In genomic region chrIII:10136778-10137177, ce11 we compare ENCODE assay signal across 7 worm cellular contexts.
TF ChIP-seq lines count a peak whose summit lies in the region.

Gene ZK1128.7 (plus strand): TSS chrIII:10137006.

TF ChIP-seq in whole organism, L1 larva, 84 proteins besides CTCF, POLR2A, EP300 and RAD21 (continues in another document):
- no peak for TF ChIP-seq unc-130 (tag; optimal IDR thresholded peaks at IDR 0.05; lab: Kevin White, UChicago)
- TF ChIP-seq efl-1 (optimal IDR thresholded peaks at IDR 0.05; lab: Kevin White, UChicago), result peak in 1 of 2 experiments; percentile 19
- TF ChIP-seq efl-1 (GFP tag; optimal IDR thresholded peaks at IDR 0.05 in 1 of 2; lab: Kevin White, UChicago), result peak in 1 of 2 experiments; percentile 48
- TF ChIP-seq alr-1 (tag; optimal IDR thresholded peaks at IDR 0.05; lab: Kevin White, UChicago; ENCODE audit: borderline replicate concordance), result no peak
- TF ChIP-seq fos-1 (tag; optimal IDR thresholded peaks at IDR 0.05; lab: Kevin White, UChicago), result no peak
- TF ChIP-seq fkh-8 (tag; optimal IDR thresholded peaks at IDR 0.05; lab: Kevin White, UChicago), result peak; percentile 5
- TF ChIP-seq blmp-1 (tag; optimal IDR thresholded peaks at IDR 0.05; lab: Kevin White, UChicago), result peak; percentile 81
- TF ChIP-seq lsy-2 (tag; optimal IDR thresholded peaks at IDR 0.05; lab: Kevin White, UChicago), result peak in 1 of 2 experiments; percentile 16
- TF ChIP-seq irx-1 (tag; optimal IDR thresholded peaks at IDR 0.05; lab: Kevin White, UChicago), result peak; percentile 10
- no peak for TF ChIP-seq unc-30 (tag; optimal IDR thresholded peaks at IDR 0.05; lab: Kevin White, UChicago)
- TF ChIP-seq fkh-10 (GFP tag; optimal IDR thresholded peaks at IDR 0.05; lab: Kevin White, UChicago), result no peak
- no peak for TF ChIP-seq snu-23 (GFP tag; optimal IDR thresholded peaks at IDR 0.05; lab: Kevin White, UChicago)
- TF ChIP-seq tbx-2 (tag; optimal IDR thresholded peaks at IDR 0.05; lab: Kevin White, UChicago), result no peak

TF ChIP-seq in whole organism, L2 larva, 48 proteins besides CTCF, POLR2A, EP300 and RAD21:
- TF ChIP-seq sma-9 (GFP tag; optimal IDR thresholded peaks at IDR 0.05; lab: Kevin White, UChicago) (peak; percentile 20), sma-9 (tag; optimal IDR thresholded peaks at IDR 0.05; lab: Kevin White, UChicago) (no peak), blmp-1 (tag; optimal IDR thresholded peaks at IDR 0.05; lab: Kevin White, UChicago; ENCODE audit: insufficient read depth) (peak; percentile 22), C34F6.9 (tag; optimal IDR thresholded peaks at IDR 0.05; lab: Kevin White, UChicago) (peak; percentile 15), nhr-77 (tag; optimal IDR thresholded peaks at IDR 0.05; lab: Kevin White, UChicago) (no peak), lsy-2 (tag; optimal IDR thresholded peaks at IDR 0.05; lab: Kevin White, UChicago) (peak in 1 of 2 experiments; percentile 30), F13H6.1 (tag; optimal IDR thresholded peaks at IDR 0.05; lab: Kevin White, UChicago) (peak; percentile 43), unc-55 (GFP tag; optimal IDR thresholded peaks at IDR 0.05; lab: Kevin White, UChicago) (peak; percentile 36), lin-13 (GFP tag; optimal IDR thresholded peaks at IDR 0.05; lab: Kevin White, UChicago) (no peak)

TF ChIP-seq in whole organism, L3 larva, 47 proteins besides CTCF, POLR2A, EP300 and RAD21:
- TF ChIP-seq fos-1 (tag; optimal IDR thresholded peaks at IDR 0.05; lab: Kevin White, UChicago) (no peak), pha-4 (tag; optimal IDR thresholded peaks at IDR 0.05; lab: Kevin White, UChicago) (peak; percentile 51), nhr-23 (tag; optimal IDR thresholded peaks at IDR 0.05; lab: Kevin White, UChicago) (peak; percentile 22), nhr-77 (tag; optimal IDR thresholded peaks at IDR 0.05; lab: Kevin White, UChicago) (no peak)

TF ChIP-seq in whole organism, L4 larva, 104 proteins besides CTCF, POLR2A, EP300 and RAD21:
- TF ChIP-seq ceh-32 (tag; optimal IDR thresholded peaks at IDR 0.05; lab: Kevin White, UChicago; ENCODE audit: poor library complexity) (no peak), unc-62 (GFP tag; optimal IDR thresholded peaks at IDR 0.05 in 1 of 2; lab: Kevin White, UChicago) (peak in 1 of 2 experiments; percentile 39), unc-62 (tag; optimal IDR thresholded peaks at IDR 0.05; lab: Kevin White, UChicago) (no peak), lsy-2 (tag; optimal IDR thresholded peaks at IDR 0.05; lab: Kevin White, UChicago) (peak in 1 of 2 experiments; percentile 28), aha-1 (tag; lab: Kevin White, UChicago) (peak; percentile 89), hif-1 (tag; optimal IDR thresholded peaks at IDR 0.05; lab: Kevin White, UChicago) (peak in 1 of 2 experiments; percentile 27), unc-39 (tag; optimal IDR thresholded peaks at IDR 0.05; lab: Kevin White, UChicago) (no peak), mxl-3 (GFP tag; optimal IDR thresholded peaks at IDR 0.05; lab: Kevin White, UChicago) (peak; percentile 9), hlh-30 (tag; optimal IDR thresholded peaks at IDR 0.05; lab: Kevin White, UChicago; ENCODE audit: insufficient read depth) (peak; percentile 8), nhr-41 (GFP tag; IDR thresholded peaks at IDR 0.05; lab: Robert Waterston, UW) (no peak), dve-1 (tag; optimal IDR thresholded peaks at IDR 0.05; lab: Kevin White, UChicago; ENCODE audit: insufficient read depth) (peak; percentile 6)

TF ChIP-seq in whole organism, late embryonic, 69 proteins besides CTCF, POLR2A, EP300 and RAD21:
- TF ChIP-seq unc-55 (GFP tag; optimal IDR thresholded peaks at IDR 0.05; lab: Kevin White, UChicago) (peak; percentile 9), ceh-24 (tag; optimal IDR thresholded peaks at IDR 0.05; lab: Kevin White, UChicago) (no peak), ceh-18 (tag; optimal IDR thresholded peaks at IDR 0.05; lab: Kevin White, UChicago) (no peak), hlh-13 (GFP tag; optimal IDR thresholded peaks at IDR 0.05; lab: Kevin White, UChicago) (no peak)

TF ChIP-seq in whole organism, mixed stage, embryonic, 35 proteins besides CTCF, POLR2A, EP300 and RAD21:
- no peak for TF ChIP-seq ceh-43 (GFP tag; optimal IDR thresholded peaks at IDR 0.05; lab: Kevin White, UChicago)
- peak; percentile 29 for TF ChIP-seq elt-1 (tag; optimal IDR thresholded peaks at IDR 0.05; lab: Kevin White, UChicago; ENCODE audit: borderline replicate concordance, insufficient read depth)

TF ChIP-seq in whole organism, young adult, 124 proteins besides CTCF, POLR2A, EP300 and RAD21:
- no peak for TF ChIP-seq D2030.7 (GFP tag; IDR thresholded peaks at IDR 0.05; lab: Robert Waterston, UW)
- TF ChIP-seq mes-4 (tag; optimal IDR thresholded peaks at IDR 0.05; lab: Kevin White, UChicago), result no peak
- TF ChIP-seq hmg-1.2 (GFP tag; IDR thresholded peaks at IDR 0.05; lab: Robert Waterston, UW), result peak; percentile 23; the same call in 1 of the 2 replicates
- TF ChIP-seq lin-40 (tag; optimal IDR thresholded peaks at IDR 0.05; lab: Kevin White, UChicago), result peak; percentile 2
- peak; percentile 1 for TF ChIP-seq ztf-26 (tag; optimal IDR thresholded peaks at IDR 0.05; lab: Kevin White, UChicago)
- TF ChIP-seq nfyb-1 (GFP tag; IDR thresholded peaks at IDR 0.05; lab: Robert Waterston, UW), result 0 out of 2 replicates have a peak, but pooled peaks have one; percentile 11
